Worm (Caenorhabditis elegans): Measurements from ENCODE around the gene pssy-1.

DNA sequence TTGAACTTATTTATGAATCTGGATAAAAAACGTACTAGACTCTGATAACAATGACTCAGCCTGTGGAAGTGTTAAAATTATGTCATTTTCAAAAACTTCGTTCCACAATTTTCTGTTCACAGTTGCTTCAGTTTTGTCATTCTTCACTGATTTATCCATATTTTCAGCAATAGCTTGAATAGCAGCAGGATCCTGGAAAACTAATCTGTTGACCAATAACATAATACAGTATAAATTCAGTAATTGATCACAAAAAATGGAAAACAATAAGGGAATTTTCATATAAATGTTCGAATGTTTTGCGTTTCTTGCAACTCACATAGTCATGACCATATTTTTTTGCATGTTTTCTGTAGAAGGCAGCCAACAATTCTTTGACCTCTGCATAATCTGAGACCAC is 16.9 kb upstream of the pssy-1 start:
- TF ChIP-seq elt-3 (tag; optimal IDR thresholded peaks at IDR 0.05), result no peak
- no peak for TF ChIP-seq unc-130 (tag; optimal IDR thresholded peaks at IDR 0.05)
- TF ChIP-seq skn-1 (tag; optimal IDR thresholded peaks at IDR 0.05), result no peak
- no peak for TF ChIP-seq nhr-19 (GFP tag; conservative IDR thresholded peaks at IDR 0.05)
- no peak for TF ChIP-seq lsy-2 (tag; optimal IDR thresholded peaks at IDR 0.05)
- TF ChIP-seq nhr-28 (tag; optimal IDR thresholded peaks at IDR 0.05), result no peak
- TF ChIP-seq ceh-82 (tag; optimal IDR thresholded peaks at IDR 0.05), result no peak
- TF ChIP-seq tbx-2 (tag; optimal IDR thresholded peaks at IDR 0.05), result no peak

Measured in whole organism, L1 larva.